Fruit fly (Drosophila melanogaster) whole organism, embryonic: ENCODE measurements around the gene CG14054.

Experiments used
- ATbp ChIP-seq: fragments of 200-800 bp; sonication (Bioruptor generic); optimal IDR thresholded peaks from 2 replicates; lab custom pipeline; 2017; ENCODE audit warnings: missing biosample characterization, mild to moderate bottlenecking, missing genetic modification characterization, missing genetic modification reagents
- Asciz ChIP-seq: fragments of 200-800 bp; sonication (Bioruptor generic); optimal IDR thresholded peaks from 2 replicates; lab custom pipeline; 2017; ENCODE audit warnings: missing biosample characterization, mild to moderate bottlenecking, missing genetic modification characterization, missing genetic modification reagents
- CG11085 ChIP-seq: fragments of 200-800 bp; sonication (Bioruptor generic); IDR thresholded peaks from 2 replicates; pipeline ENCODE4 v1.3.6; 2022; ENCODE audit warnings: missing biosample characterization, missing genetic modification characterization
- CG11247 ChIP-seq: fragments of 200-800 bp; sonication (Bioruptor generic); IDR thresholded peaks from 2 replicates; pipeline ENCODE4 v1.3.6; 2022; ENCODE audit warnings: missing biosample characterization, missing genetic modification characterization
- CG11504 ChIP-seq: fragments of 200-800 bp; sonication (Bioruptor generic); optimal IDR thresholded peaks from 3 replicates; lab custom pipeline; 2019; ENCODE audit warnings: missing biosample characterization, mild to moderate bottlenecking, missing genetic modification characterization, moderate library complexity
- CG13123 ChIP-seq: fragments of 200-800 bp; sonication (Bioruptor generic); optimal IDR thresholded peaks from 2 replicates; lab custom pipeline; 2016; ENCODE audit warnings: missing biosample characterization, missing genetic modification characterization
- CG15011 ChIP-seq: fragments of 200-800 bp; sonication (Bioruptor generic); optimal IDR thresholded peaks from 3 replicates; lab custom pipeline; 2018; ENCODE audit warnings: missing biosample characterization, mild to moderate bottlenecking, missing genetic modification characterization
- CG17385 ChIP-seq: fragments of 200-800 bp; sonication (Bioruptor generic); optimal IDR thresholded peaks from 3 replicates; lab custom pipeline; 2018; ENCODE audit warnings: missing biosample characterization, mild to moderate bottlenecking, missing genetic modification characterization
- CG2712 ChIP-seq: fragments of 200-800 bp; optimal IDR thresholded peaks from 3 replicates; lab custom pipeline; 2019; ENCODE audit warnings: missing biosample characterization, mild to moderate bottlenecking, missing genetic modification characterization, moderate library complexity
- CG3838 ChIP-seq: fragments of 200-800 bp; sonication (Bioruptor generic); optimal IDR thresholded peaks from 3 replicates; lab custom pipeline; 2016; ENCODE audit warnings: missing biosample characterization, missing genetic modification characterization
- CG6765 ChIP-seq: fragments of 200-800 bp; sonication (Bioruptor generic); optimal IDR thresholded peaks from 3 replicates; lab custom pipeline; 2017; ENCODE audit warnings: missing biosample characterization, mild to moderate bottlenecking, missing genetic modification characterization
- CG8281 ChIP-seq: fragments of 200-800 bp; sonication (Bioruptor generic); optimal IDR thresholded peaks from 2 replicates; lab custom pipeline; 2018; ENCODE audit warnings: missing biosample characterization, mild to moderate bottlenecking, missing genetic modification characterization, moderate library complexity
- CG9876 ChIP-seq: fragments of 200-800 bp; sonication (Bioruptor generic); optimal IDR thresholded peaks from 2 replicates; lab custom pipeline; 2016; ENCODE audit warnings: missing biosample characterization, missing genetic modification characterization
- CkIIα-i1 ChIP-seq: fragments of 200-800 bp; sonication (Bioruptor generic); IDR thresholded peaks from 2 replicates; pipeline ENCODE4 v1.3.6; 2022; ENCODE audit warnings: missing biosample characterization, missing genetic modification characterization
- Ets97D ChIP-seq: fragments of 200-800 bp; sonication (Bioruptor generic); optimal IDR thresholded peaks from 3 replicates; lab custom pipeline; 2016; ENCODE audit warnings: missing biosample characterization, missing genetic modification characterization
- Gug ChIP-seq: fragments of 200-800 bp; sonication (Bioruptor generic); IDR thresholded peaks from 4 replicates; pipeline ENCODE4 v1.3.6; 2022; ENCODE audit warnings: missing biosample characterization, missing genetic modification characterization
- H15 ChIP-seq: fragments of 200-800 bp; sonication (Bioruptor generic); IDR thresholded peaks from 3 replicates; pipeline ENCODE4 v1.3.6; 2022; ENCODE audit warnings: missing biosample characterization, missing genetic modification characterization
- Hsf ChIP-seq: fragments of 200-800 bp; sonication (Bioruptor generic); optimal IDR thresholded peaks from 3 replicates; lab custom pipeline; 2016; ENCODE audit warnings: missing biosample characterization, missing genetic modification characterization
- MBD-R2 ChIP-seq: fragments of 200-800 bp; sonication (Bioruptor generic); IDR thresholded peaks from 2 replicates; pipeline ENCODE4 v1.3.6; 2022; ENCODE audit warnings: missing biosample characterization, missing genetic modification characterization
- Myb ChIP-seq: fragments of 200-800 bp; sonication (Bioruptor generic); optimal IDR thresholded peaks from 2 replicates; lab custom pipeline; 2016; ENCODE audit warnings: missing biosample characterization, missing genetic modification characterization
- Nf-YB ChIP-seq: fragments of 200-800 bp; sonication (Bioruptor generic); optimal IDR thresholded peaks from 3 replicates; lab custom pipeline; 2019; ENCODE audit warnings: missing biosample characterization, mild to moderate bottlenecking, missing genetic modification characterization, moderate library complexity
- Rx ChIP-seq: fragments of 200-800 bp; sonication (Bioruptor generic); IDR thresholded peaks from 2 replicates; pipeline ENCODE4 v1.3.6; 2022; ENCODE audit warnings: missing biosample characterization, missing genetic modification characterization
- Sox100B ChIP-seq: fragments of 200-800 bp; sonication (Bioruptor generic); optimal IDR thresholded peaks from 3 replicates; lab custom pipeline; 2018; ENCODE audit warnings: missing biosample characterization, mild to moderate bottlenecking, missing genetic modification characterization
- Sry-β ChIP-seq: fragments of 200-800 bp; sonication (Bioruptor generic); optimal IDR thresholded peaks from 2 replicates; lab custom pipeline; 2018; ENCODE audit warnings: missing biosample characterization, mild to moderate bottlenecking, missing genetic modification characterization, moderate library complexity
- Sry-δ ChIP-seq: fragments of 200-800 bp; sonication (Bioruptor generic); optimal IDR thresholded peaks from 2 replicates; lab custom pipeline; 2016; ENCODE audit warnings: missing biosample characterization, missing genetic modification characterization
- TFAM ChIP-seq: fragments of 200-800 bp; sonication (Bioruptor generic); optimal IDR thresholded peaks from 2 replicates; lab custom pipeline; 2017; ENCODE audit warnings: missing biosample characterization, missing genetic modification characterization, inconsistent platforms
- Usf ChIP-seq: fragments of 200-800 bp; sonication (Bioruptor generic); optimal IDR thresholded peaks from 2 replicates; lab custom pipeline; 2017; ENCODE audit warnings: missing genotype, missing biosample characterization, missing genetic modification characterization
- ab ChIP-seq: fragments of 200-800 bp; sonication (Bioruptor generic); optimal IDR thresholded peaks from 2 replicates; lab custom pipeline; 2016; ENCODE audit warnings: missing biosample characterization, missing genetic modification characterization
- ato ChIP-seq: fragments of 200-800 bp; sonication (Bioruptor generic); IDR thresholded peaks from 2 replicates; pipeline ENCODE4 v1.3.6; 2022; ENCODE audit warnings: missing biosample characterization, missing genetic modification characterization; ENCODE audit not compliant: partially characterized antibody
- chinmo ChIP-seq: fragments of 200-800 bp; sonication (Bioruptor generic); IDR thresholded peaks from 4 replicates; pipeline ENCODE4 v1.3.6; 2022; ENCODE audit warnings: missing biosample characterization, missing genetic modification characterization; ENCODE audit not compliant: partially characterized antibody
- crol ChIP-seq: fragments of 200-800 bp; sonication (Bioruptor generic); IDR thresholded peaks from 2 replicates; pipeline ENCODE4 v1.3.6; 2022; ENCODE audit warnings: missing biosample characterization, missing genetic modification characterization
- ems ChIP-seq: fragments of 200-800 bp; sonication (Bioruptor generic); optimal IDR thresholded peaks from 3 replicates; lab custom pipeline; 2016; ENCODE audit warnings: missing biosample characterization, missing genetic modification characterization
- exex ChIP-seq: fragments of 200-800 bp; sonication (Bioruptor generic); optimal IDR thresholded peaks from 4 replicates; lab custom pipeline; 2018; ENCODE audit warnings: missing biosample characterization, mild to moderate bottlenecking, missing genetic modification characterization, moderate library complexity
- grau ChIP-seq: fragments of 200-800 bp; optimal IDR thresholded peaks from 3 replicates; lab custom pipeline; 2019; ENCODE audit warnings: missing biosample characterization, mild to moderate bottlenecking, missing genetic modification characterization, moderate library complexity
- inv ChIP-seq: fragments of 200-800 bp; sonication (Bioruptor generic); IDR thresholded peaks from 2 replicates; pipeline ENCODE4 v1.3.6; 2022; ENCODE audit warnings: missing biosample characterization, missing genetic modification characterization; ENCODE audit not compliant: partially characterized antibody
- kni ChIP-seq: fragments of 200-800 bp; sonication (Bioruptor generic); optimal IDR thresholded peaks from 3 replicates; lab custom pipeline; 2017; ENCODE audit warnings: mild to moderate bottlenecking, missing biosample characterization, missing genetic modification reagents, missing genetic modification characterization
- knrl ChIP-seq: fragments of 200-800 bp; sonication (Bioruptor generic); IDR thresholded peaks from 3 replicates; pipeline ENCODE4 v1.3.6; 2022; ENCODE audit warnings: missing biosample characterization, missing genetic modification characterization; ENCODE audit not compliant: partially characterized antibody
- lov ChIP-seq, 2 experiments: fragments of 200-800 bp in 1 of 2; fragments of >200 bp in 1 of 2; sonication (Bioruptor generic) in 1 of 2; IDR thresholded peaks in 1 of 2; optimal IDR thresholded peaks in 1 of 2; 2 replicates in 1 of 2; 3 replicates in 1 of 2; pipeline versions ENCODE4 v1.3.6 to Lab custom; 2017 to 2022; ENCODE audit warnings: missing biosample characterization in 1 of 2, missing genetic modification characterization in 1 of 2
- onecut ChIP-seq: fragments of 200-800 bp; sonication (Bioruptor generic); IDR thresholded peaks from 2 replicates; pipeline ENCODE4 v1.3.6; 2022; ENCODE audit warnings: missing biosample characterization, missing genetic modification characterization
- pfk ChIP-seq: fragments of 200-800 bp; sonication (Bioruptor generic); optimal IDR thresholded peaks from 2 replicates; lab custom pipeline; 2018; ENCODE audit warnings: missing biosample characterization, mild to moderate bottlenecking, missing genetic modification characterization, moderate library complexity
- ranshi ChIP-seq: fragments of 200-800 bp; sonication (Bioruptor generic); IDR thresholded peaks from 2 replicates; pipeline ENCODE4 v1.3.6; 2022; ENCODE audit warnings: missing biosample characterization, missing genetic modification characterization
- salm ChIP-seq: fragments of 200-800 bp; sonication (Bioruptor generic); optimal IDR thresholded peaks from 2 replicates; lab custom pipeline; 2018; ENCODE audit warnings: missing biosample characterization, mild to moderate bottlenecking, missing genetic modification characterization
- sisA ChIP-seq: fragments of 200-800 bp; sonication (Bioruptor generic); IDR thresholded peaks from 2 replicates; pipeline ENCODE4 v1.3.6; 2022; ENCODE audit warnings: missing biosample characterization, missing genetic modification characterization
- slbo ChIP-seq: fragments of 200-800 bp; sonication (Bioruptor generic); IDR thresholded peaks from 2 replicates; pipeline ENCODE4 v1.3.6; 2022; ENCODE audit warnings: missing biosample characterization, missing genetic modification characterization
- ssp ChIP-seq: fragments of 200-800 bp; sonication (Bioruptor generic); IDR thresholded peaks from 2 replicates; pipeline ENCODE4 v1.3.6; 2022; ENCODE audit warnings: missing biosample characterization, missing genetic modification characterization
- tap ChIP-seq: fragments of 200-800 bp; optimal IDR thresholded peaks from 3 replicates; lab custom pipeline; 2019; ENCODE audit warnings: missing biosample characterization, mild to moderate bottlenecking, missing genetic modification characterization, moderate library complexity
- tio ChIP-seq: fragments of 200-800 bp; sonication (Bioruptor generic); optimal IDR thresholded peaks from 2 replicates; lab custom pipeline; 2017; ENCODE audit warnings: missing biosample characterization, missing genetic modification characterization, inconsistent platforms
- usp ChIP-seq: fragments of >200 bp; optimal IDR thresholded peaks from 2 replicates; lab custom pipeline; 2017; ENCODE audit warnings: missing biosample characterization, missing genetic modification characterization
- vnd ChIP-seq: fragments of 200-800 bp; sonication (Bioruptor generic); IDR thresholded peaks from 3 replicates; pipeline ENCODE4 v1.3.6; 2022; ENCODE audit warnings: missing biosample characterization, missing genetic modification characterization; ENCODE audit not compliant: partially characterized antibody

Gene CG14054

DNA sequence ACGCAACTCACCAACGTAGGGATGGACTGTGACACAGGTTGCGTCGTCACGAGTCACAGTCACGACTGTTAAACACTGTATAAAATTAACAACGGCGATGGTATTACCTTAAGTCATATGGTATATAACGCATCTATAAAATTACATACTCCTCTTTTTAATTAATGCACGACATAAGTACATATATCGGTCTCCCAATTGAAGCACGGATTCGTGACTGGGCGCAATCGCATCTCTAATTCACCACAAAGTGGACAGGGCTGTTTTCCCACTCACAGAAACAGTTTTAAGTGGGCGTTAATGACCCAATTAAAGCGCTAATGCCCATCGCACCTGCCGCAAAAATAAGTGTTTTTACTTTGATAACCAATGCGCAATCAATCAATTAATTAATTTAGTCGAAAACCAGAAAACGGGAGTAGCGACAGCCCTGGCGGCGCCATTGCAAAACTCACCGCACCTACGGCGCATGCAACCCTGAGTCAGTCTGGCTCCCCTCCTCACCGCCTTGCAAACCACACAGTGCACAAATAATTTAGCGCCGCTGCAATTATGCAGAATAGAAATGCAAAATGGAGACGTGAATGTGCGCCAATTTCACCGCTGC, 24.7 kb downstream of the CG14054 start, which contains the start of gene CG4313 (continued):
- TF ChIP-seq tio, result peak; percentile 26
- peak; percentile 69 for TF ChIP-seq Hsf (GFP tag; lab: Kevin White, UChicago)
- TF ChIP-seq H15 (GFP tag; lab: Robert Waterston, UW), result 0 out of 3 replicates have a peak, but pooled peaks have one; percentile 54
- peak; percentile 67 for TF ChIP-seq CG11085 (GFP tag; lab: Robert Waterston, UW)
- TF ChIP-seq ato (GFP tag; lab: Robert Waterston, UW), result peak; percentile 68
- peak; percentile 38 for TF ChIP-seq Sox100B (GFP tag; lab: Kevin White, UChicago)
- peak; percentile 21 for TF ChIP-seq kni (GFP tag; lab: Kevin White, UChicago)
- peak; percentile 41; the same call in 1 of the 4 replicates for TF ChIP-seq chinmo (GFP tag; lab: Robert Waterston, UW)
- peak; percentile 75 for TF ChIP-seq grau
- TF ChIP-seq pfk (GFP tag; lab: Kevin White, UChicago), result no peak
- TF ChIP-seq CG17385 (GFP tag; lab: Kevin White, UChicago), result peak; percentile 44
- TF ChIP-seq Asciz (GFP tag; lab: Kevin White, UChicago), result peak; percentile 11
- TF ChIP-seq CG13123, result no peak
- peak; percentile 48 for TF ChIP-seq tap (tag; lab: Kevin White, UChicago)
- 0 out of 2 replicates have a peak, but pooled peaks have one; percentile 52 for TF ChIP-seq ranshi (GFP tag; lab: Robert Waterston, UW)
- peak; percentile 91 for TF ChIP-seq vnd (GFP tag; lab: Robert Waterston, UW)
- TF ChIP-seq Sry-δ (GFP tag; lab: Kevin White, UChicago), result peak; percentile 88
- peak; percentile 89 for TF ChIP-seq inv (GFP tag; lab: Robert Waterston, UW)
- TF ChIP-seq crol, result no peak
- TF ChIP-seq CG3838, result no peak
- no peak for TF ChIP-seq CG15011 (GFP tag; lab: Kevin White, UChicago)
- no peak for TF ChIP-seq onecut (GFP tag; lab: Robert Waterston, UW)
- peak; percentile 80 for TF ChIP-seq Sry-β (GFP tag; lab: Kevin White, UChicago)
- TF ChIP-seq ssp (GFP tag; lab: Robert Waterston, UW), result peak; percentile 75
- TF ChIP-seq CG11504 (tag; lab: Kevin White, UChicago), result peak; percentile 73
- peak; percentile 36 for TF ChIP-seq Nf-YB (GFP tag; lab: Kevin White, UChicago)
- TF ChIP-seq usp (GFP tag; lab: Kevin White, UChicago), result no peak
- no peak for TF ChIP-seq exex
- TF ChIP-seq lov (optimal IDR thresholded peaks at IDR 0.05; lab: Kevin White, UChicago), result no peak
- TF ChIP-seq lov (GFP tag; IDR thresholded peaks at IDR 0.05; lab: Robert Waterston, UW), result 0 out of 3 replicates have a peak, but pooled peaks have one; percentile 41
- TF ChIP-seq CG11247 (GFP tag; lab: Robert Waterston, UW), result peak; percentile 48; the same call in 1 of the 2 replicates
- peak; percentile 79 for TF ChIP-seq slbo (GFP tag; lab: Robert Waterston, UW)
- no peak for TF ChIP-seq salm (tag; lab: Kevin White, UChicago)
- peak; percentile 36 for TF ChIP-seq Myb
- no peak for TF ChIP-seq ATbp (GFP tag; lab: Kevin White, UChicago)
- TF ChIP-seq CG8281 (tag; lab: Kevin White, UChicago), result peak; percentile 27
- peak; percentile 33 for TF ChIP-seq CG9876 (GFP tag; lab: Kevin White, UChicago)
- peak; percentile 42 for TF ChIP-seq Ets97D (GFP tag; lab: Kevin White, UChicago)
- TF ChIP-seq sisA (GFP tag; lab: Robert Waterston, UW), result peak; percentile 75
- no peak for TF ChIP-seq CG6765 (GFP tag; lab: Kevin White, UChicago)
- TF ChIP-seq CkIIα-i1 (GFP tag; lab: Robert Waterston, UW), result no peak
- peak; percentile 29 for TF ChIP-seq Usf (GFP tag; lab: Kevin White, UChicago)
- peak; percentile 66 for TF ChIP-seq ems
- peak; percentile 29; the same call in 1 of the 2 replicates for TF ChIP-seq Rx (GFP tag; lab: Robert Waterston, UW)
- TF ChIP-seq MBD-R2 (GFP tag; lab: Robert Waterston, UW), result peak; percentile 43
- no peak for TF ChIP-seq TFAM (GFP tag; lab: Kevin White, UChicago)
- peak; percentile 77; the same call in 3 of the 4 replicates for TF ChIP-seq Gug
- TF ChIP-seq CG2712 (tag; lab: Kevin White, UChicago), result peak; percentile 71
- peak; percentile 52 for TF ChIP-seq ab
- TF ChIP-seq knrl (GFP tag; lab: Robert Waterston, UW), result peak; percentile 92
